Worm (Caenorhabditis elegans): ENCODE measurements around the gene gpx-3.
"Not testable (repeated sequence)": the region's sequence is repeated elsewhere in the genome, so short reads cannot be mapped to it uniquely, and the experiment has no call there.

DNA sequence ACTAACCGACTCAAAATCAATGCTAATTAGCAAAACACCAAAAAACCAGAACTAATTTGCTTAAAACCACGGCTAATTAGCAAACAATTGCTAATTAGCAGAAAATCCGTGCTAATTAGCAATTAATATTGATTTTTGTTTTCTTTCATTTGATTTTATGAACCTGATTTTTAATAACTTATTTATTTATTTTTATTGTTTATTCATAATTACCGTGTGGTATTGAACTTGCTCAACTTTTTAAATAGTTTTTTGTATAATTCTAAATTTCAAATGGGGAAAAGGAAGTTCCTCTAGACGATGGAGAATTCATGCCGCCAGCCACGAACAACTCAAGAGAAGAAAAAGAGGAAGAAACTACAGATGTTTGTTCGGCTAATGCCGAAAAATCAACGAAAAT, 38.1 kb downstream of the gpx-3 start, which contains the start of gene F34H10.1:
- not testable (repeated sequence) for TF ChIP-seq pqm-1 (tag; optimal IDR thresholded peaks at IDR 0.05); ces-1 (GFP tag; optimal IDR thresholded peaks at IDR 0.05)
